Worm (Caenorhabditis elegans) whole organism, L2 larva: ENCODE data around the gene R07E4.5.
A peak's percentile ranks its signal among the peaks of the same experiment; 100 is the strongest.

ENCODE experiments used
- C34F6.9 ChIP-seq: fragments of 150-350 bp; optimal IDR thresholded peaks from 2 replicates; lab custom pipeline; 2014; ENCODE audit warnings: missing biosample characterization, missing genetic modification characterization
- F13H6.1 ChIP-seq: sonication (generic microtip); optimal IDR thresholded peaks from 2 replicates; lab custom pipeline; 2016; ENCODE audit warnings: missing genetic modification characterization, missing compliant biosample characterization
- R02D3.7 ChIP-seq: fragments of 150-350 bp; optimal IDR thresholded peaks from 2 replicates; lab custom pipeline; 2014; ENCODE audit warnings: missing biosample characterization, missing genetic modification characterization
- Y55F3AM.14 ChIP-seq: fragments of 200-800 bp; sonication (Bioruptor generic); optimal IDR thresholded peaks from 2 replicates; lab custom pipeline; 2018; ENCODE audit warnings: mild to moderate bottlenecking, missing genetic modification characterization, missing compliant biosample characterization
- ZK546.5 ChIP-seq: sonication (generic microtip); optimal IDR thresholded peaks from 2 replicates; lab custom pipeline; 2017; ENCODE audit warnings: missing biosample characterization, missing genetic modification characterization
- alr-1 ChIP-seq: fragments of 150-350 bp; optimal IDR thresholded peaks from 2 replicates; lab custom pipeline; 2014; ENCODE audit warnings: missing biosample characterization, missing genetic modification characterization
- blmp-1 ChIP-seq: sonication (generic microtip); optimal IDR thresholded peaks from 2 replicates; lab custom pipeline; 2017; ENCODE audit warnings: missing genetic modification characterization, mild to moderate bottlenecking, missing compliant biosample characterization, antibody characterized with exemption, moderate library complexity; ENCODE audit not compliant: insufficient read depth
- ceh-16 ChIP-seq: fragments of 150-350 bp; optimal IDR thresholded peaks from 2 replicates; lab custom pipeline; 2014; ENCODE audit warnings: missing biosample characterization, missing genetic modification characterization
- ceh-82 ChIP-seq: fragments of 150-350 bp; optimal IDR thresholded peaks from 2 replicates; lab custom pipeline; 2014; ENCODE audit warnings: missing biosample characterization, missing genetic modification characterization
- crh-2 ChIP-seq: sonication (generic microtip); optimal IDR thresholded peaks from 2 replicates; lab custom pipeline; 2017; ENCODE audit warnings: missing biosample characterization, missing genetic modification characterization
- dmd-4 ChIP-seq: sonication (generic microtip); optimal IDR thresholded peaks from 2 replicates; lab custom pipeline; 2017; ENCODE audit warnings: missing biosample characterization, missing genetic modification characterization
- egl-27 ChIP-seq: sonication (generic microtip); optimal IDR thresholded peaks from 3 replicates; lab custom pipeline; 2017; ENCODE audit warnings: missing biosample characterization, missing genetic modification reagents, missing genetic modification characterization
- elt-1 ChIP-seq: fragments of 150-350 bp; optimal IDR thresholded peaks from 2 replicates; lab custom pipeline; 2014; ENCODE audit warnings: missing biosample characterization, missing genetic modification characterization
- elt-3 ChIP-seq: sonication (generic microtip); optimal IDR thresholded peaks from 2 replicates; lab custom pipeline; 2017; ENCODE audit warnings: missing biosample characterization, missing genetic modification characterization
- fos-1 ChIP-seq: fragments of 150-350 bp; optimal IDR thresholded peaks from 2 replicates; lab custom pipeline; 2014; ENCODE audit warnings: missing biosample characterization, missing genetic modification characterization
- gmeb-1 ChIP-seq: fragments of 150-350 bp; optimal IDR thresholded peaks from 2 replicates; lab custom pipeline; 2014; ENCODE audit warnings: missing biosample characterization, missing genetic modification characterization
- lin-11 ChIP-seq: fragments of 150-350 bp; sonication (generic microtip); optimal IDR thresholded peaks from 2 replicates; lab custom pipeline; 2014; ENCODE audit warnings: missing biosample characterization, missing genetic modification characterization, inconsistent platforms, mixed read lengths
- lin-13 ChIP-seq: fragments of 150-350 bp; optimal IDR thresholded peaks from 2 replicates; lab custom pipeline; 2014; ENCODE audit warnings: missing biosample characterization, missing genetic modification reagents, missing genetic modification characterization
- lin-39 ChIP-seq: fragments of 150-350 bp; optimal IDR thresholded peaks from 2 replicates; lab custom pipeline; 2014; ENCODE audit warnings: missing biosample characterization, missing genetic modification reagents, missing genetic modification characterization
- lsy-2 ChIP-seq, 2 experiments: fragments of 150-350 bp in 1 of 2; sonication (generic microtip) in 1 of 2; optimal IDR thresholded peaks; 2 replicates each; lab custom pipeline; 2014 to 2017; ENCODE audit warnings: missing biosample characterization in 2 of 2, missing genetic modification characterization in 2 of 2
- nhr-11 ChIP-seq: fragments of 150-350 bp; optimal IDR thresholded peaks from 2 replicates; lab custom pipeline; 2014; ENCODE audit warnings: missing biosample characterization, missing genetic modification characterization
- nhr-12 ChIP-seq: fragments of 150-350 bp; optimal IDR thresholded peaks from 2 replicates; lab custom pipeline; 2014; ENCODE audit warnings: missing biosample characterization, missing genetic modification characterization
- nhr-129 ChIP-seq: fragments of 150-350 bp; optimal IDR thresholded peaks from 2 replicates; lab custom pipeline; 2014; ENCODE audit warnings: missing biosample characterization, missing genetic modification characterization
- nhr-21 ChIP-seq: fragments of 150-350 bp; optimal IDR thresholded peaks from 2 replicates; lab custom pipeline; 2014; ENCODE audit warnings: missing biosample characterization, missing genetic modification characterization
- nhr-23 ChIP-seq: fragments of 150-350 bp; optimal IDR thresholded peaks from 2 replicates; lab custom pipeline; 2014; ENCODE audit warnings: missing biosample characterization, missing genetic modification reagents, missing genetic modification characterization
- nhr-237 ChIP-seq: fragments of 150-350 bp; optimal IDR thresholded peaks from 2 replicates; lab custom pipeline; 2014; ENCODE audit warnings: missing biosample characterization, missing genetic modification characterization
- nhr-6 ChIP-seq: fragments of 150-350 bp; optimal IDR thresholded peaks from 2 replicates; lab custom pipeline; 2014; ENCODE audit warnings: missing biosample characterization, missing genetic modification characterization
- nhr-77 ChIP-seq: fragments of 150-350 bp; optimal IDR thresholded peaks from 2 replicates; lab custom pipeline; 2014; ENCODE audit warnings: missing biosample characterization, missing genetic modification characterization
- peb-1 ChIP-seq: fragments of 150-350 bp; optimal IDR thresholded peaks from 2 replicates; lab custom pipeline; 2014; ENCODE audit warnings: missing biosample characterization, missing genetic modification characterization
- skn-1 ChIP-seq: sonication (generic microtip); optimal IDR thresholded peaks from 2 replicates; lab custom pipeline; 2017; ENCODE audit warnings: missing biosample characterization, missing genetic modification characterization
- sma-3 ChIP-seq: sonication (generic microtip); optimal IDR thresholded peaks from 2 replicates; lab custom pipeline; 2016; ENCODE audit warnings: missing genetic modification reagents, missing genetic modification characterization, missing compliant biosample characterization
- sma-9 ChIP-seq, 2 experiments: fragments of 150-350 bp in 1 of 2; sonication (generic microtip) in 1 of 2; optimal IDR thresholded peaks; 2 replicates each; lab custom pipeline; 2014 to 2016; ENCODE audit warnings: missing genetic modification characterization in 2 of 2, mild to moderate bottlenecking in 1 of 2, missing biosample characterization in 1 of 2, missing compliant biosample characterization in 1 of 2, missing genetic modification reagents in 1 of 2, moderate library complexity in 1 of 2
- unc-39 ChIP-seq: fragments of 150-350 bp; optimal IDR thresholded peaks from 2 replicates; lab custom pipeline; 2014; ENCODE audit warnings: missing biosample characterization, missing genetic modification characterization
- unc-55 ChIP-seq: fragments of 150-350 bp; sonication (generic microtip); optimal IDR thresholded peaks from 3 replicates; lab custom pipeline; 2014; ENCODE audit warnings: missing biosample characterization, missing genetic modification reagents, missing genetic modification characterization
- unc-62 ChIP-seq: fragments of 150-350 bp; optimal IDR thresholded peaks from 2 replicates; lab custom pipeline; 2014; ENCODE audit warnings: missing biosample characterization, missing genetic modification reagents, missing genetic modification characterization
- zag-1 ChIP-seq: fragments of 150-350 bp; optimal IDR thresholded peaks from 2 replicates; lab custom pipeline; 2014; ENCODE audit warnings: missing biosample characterization, missing genetic modification characterization
- ztf-1 ChIP-seq: fragments of 200-800 bp; sonication (Bioruptor generic); conservative IDR thresholded peaks from 2 replicates; pipeline ENCODE4 v1.3.6; 2022; ENCODE audit warnings: missing genetic modification characterization, missing compliant biosample characterization
- ztf-11 ChIP-seq: sonication (generic microtip); optimal IDR thresholded peaks from 2 replicates; lab custom pipeline; 2017; ENCODE audit warnings: missing biosample characterization, missing genetic modification characterization
- ztf-4 ChIP-seq: fragments of 150-350 bp; optimal IDR thresholded peaks from 2 replicates; lab custom pipeline; 2014; ENCODE audit warnings: missing biosample characterization, missing genetic modification characterization

Gene R07E4.5

DNA sequence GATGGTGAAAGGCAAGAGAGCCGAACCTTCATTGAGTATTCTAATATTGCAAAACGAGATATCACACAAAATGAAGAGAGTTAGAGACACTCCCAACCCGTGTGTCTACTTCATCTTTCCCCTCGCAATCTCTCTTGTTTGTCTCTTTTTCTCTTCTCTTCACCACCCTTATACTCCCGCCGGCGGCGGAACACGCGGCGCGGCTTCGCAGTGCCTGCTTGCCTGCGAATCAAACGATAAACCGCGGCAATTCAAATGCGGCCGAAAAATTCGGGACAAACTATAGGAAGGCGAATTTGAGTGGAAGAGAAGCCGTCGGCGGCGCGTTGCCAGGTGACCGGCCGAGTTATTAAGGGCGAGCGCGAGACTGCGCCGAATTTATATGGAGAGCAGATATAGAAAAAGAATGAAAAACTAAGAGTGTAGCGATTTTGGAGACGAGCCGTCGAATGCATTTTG, 31.6 kb upstream of the R07E4.5 start, which contains the start of gene klp-13 (continued):
- TF ChIP-seq gmeb-1 (tag; lab: Kevin White, UChicago), result peak; percentile 88
- peak; percentile 76 for TF ChIP-seq egl-27
- peak; percentile 91 for TF ChIP-seq C34F6.9 (tag; lab: Kevin White, UChicago)
- TF ChIP-seq nhr-237 (tag; lab: Kevin White, UChicago), result no peak
- no peak for TF ChIP-seq dmd-4 (tag; lab: Kevin White, UChicago)
- TF ChIP-seq ztf-11, result no peak
- TF ChIP-seq ztf-1 (GFP tag; lab: Robert Waterston, UW), result no peak

DNA sequence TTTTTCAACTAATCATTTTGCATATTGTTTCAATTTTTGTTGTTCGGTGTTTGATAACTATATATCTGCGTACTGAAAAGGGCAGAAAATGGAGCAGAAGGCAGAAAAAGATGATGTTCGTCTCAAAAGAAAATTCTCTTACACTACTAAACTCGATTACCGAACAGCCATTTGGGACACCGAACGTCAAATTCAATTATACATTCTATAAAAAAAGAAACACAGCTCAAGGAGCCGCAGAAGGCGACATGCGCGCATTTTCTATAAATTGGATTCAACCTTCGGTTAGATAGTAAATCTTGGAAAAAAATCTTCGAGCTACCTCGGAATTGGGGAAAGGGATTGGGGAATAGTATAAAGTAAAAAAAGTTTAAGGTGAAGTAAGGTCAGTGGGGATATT, 30.3 kb upstream of the R07E4.5 start:
- TF ChIP-seq ZK546.5 (tag; lab: Kevin White, UChicago), result no peak
- TF ChIP-seq elt-1 (tag; lab: Kevin White, UChicago), result no peak
- peak; percentile 38 for TF ChIP-seq sma-9 (GFP tag; optimal IDR thresholded peaks at IDR 0.05; lab: Kevin White, UChicago)
- no peak for TF ChIP-seq sma-9 (tag; optimal IDR thresholded peaks at IDR 0.05; lab: Kevin White, UChicago)

DNA sequence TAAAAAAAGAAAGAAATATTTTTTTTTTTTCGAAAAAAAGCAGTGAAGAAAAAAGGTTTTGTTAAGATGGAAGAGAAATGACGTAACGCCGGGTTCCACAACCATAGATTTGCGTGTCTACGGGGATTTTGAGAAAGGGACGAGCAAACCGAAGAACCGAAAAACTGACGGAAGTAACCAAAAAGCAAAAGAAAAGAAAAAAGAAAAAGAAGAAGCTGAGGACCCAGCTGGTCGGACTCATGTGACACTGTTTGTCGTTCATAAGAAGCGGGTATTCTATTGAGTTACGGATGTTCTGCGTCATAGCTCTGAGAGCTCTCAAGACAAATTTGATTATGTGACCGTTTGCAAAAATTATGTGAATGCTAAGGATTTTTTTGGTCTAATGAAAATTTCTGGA, 29.8 kb upstream of the R07E4.5 start:
- no peak for TF ChIP-seq gmeb-1 (tag; lab: Kevin White, UChicago)
- TF ChIP-seq peb-1, result no peak
- no peak for TF ChIP-seq nhr-12 (tag; lab: Kevin White, UChicago)
- no peak for TF ChIP-seq R02D3.7 (tag; lab: Kevin White, UChicago)
- no peak for TF ChIP-seq sma-3 (GFP tag; lab: Kevin White, UChicago)
- no peak for TF ChIP-seq lin-13 (GFP tag; lab: Kevin White, UChicago)
- peak in 1 of 2 experiments; percentile 47 for TF ChIP-seq lsy-2 (tag; optimal IDR thresholded peaks at IDR 0.05; lab: Kevin White, UChicago)
- peak; percentile 6 for TF ChIP-seq crh-2 (tag; lab: Kevin White, UChicago)
- peak; percentile 43 for TF ChIP-seq unc-55 (GFP tag; lab: Kevin White, UChicago)
- TF ChIP-seq lin-11 (tag; lab: Kevin White, UChicago), result no peak
- TF ChIP-seq zag-1, result peak; percentile 35
- no peak for TF ChIP-seq ceh-16 (tag; lab: Kevin White, UChicago)
- peak; percentile 14 for TF ChIP-seq C34F6.9 (tag; lab: Kevin White, UChicago)
- no peak for TF ChIP-seq nhr-23 (tag; lab: Kevin White, UChicago)
- TF ChIP-seq skn-1 (tag; lab: Kevin White, UChicago), result no peak
- TF ChIP-seq Y55F3AM.14 (GFP tag; lab: Kevin White, UChicago), result peak; percentile 84
- TF ChIP-seq F13H6.1 (tag; lab: Kevin White, UChicago), result no peak
- no peak for TF ChIP-seq ztf-1 (GFP tag; lab: Robert Waterston, UW)
- no peak for TF ChIP-seq nhr-21 (tag; lab: Kevin White, UChicago)
- TF ChIP-seq nhr-11 (tag; lab: Kevin White, UChicago), result no peak
- TF ChIP-seq ztf-11, result no peak
- no peak for TF ChIP-seq elt-3 (tag; lab: Kevin White, UChicago)
- peak; percentile 36 for TF ChIP-seq nhr-6 (tag; lab: Kevin White, UChicago)
- no peak for TF ChIP-seq fos-1 (tag; lab: Kevin White, UChicago)
- no peak for TF ChIP-seq ztf-4 (tag; lab: Kevin White, UChicago)
- peak; percentile 15 for TF ChIP-seq nhr-129
- no peak for TF ChIP-seq ceh-82 (tag; lab: Kevin White, UChicago)
- TF ChIP-seq lin-39 (tag; lab: Kevin White, UChicago), result no peak
- TF ChIP-seq unc-39 (tag; lab: Kevin White, UChicago), result no peak
- TF ChIP-seq unc-62, result no peak
- no peak for TF ChIP-seq nhr-77 (tag; lab: Kevin White, UChicago)
- no peak for TF ChIP-seq alr-1
- TF ChIP-seq blmp-1, result no peak
- peak; percentile 65 for TF ChIP-seq sma-9 (GFP tag; optimal IDR thresholded peaks at IDR 0.05; lab: Kevin White, UChicago)
- no peak for TF ChIP-seq sma-9 (tag; optimal IDR thresholded peaks at IDR 0.05; lab: Kevin White, UChicago)
- TF ChIP-seq nhr-237 (tag; lab: Kevin White, UChicago), result no peak
